Fruit fly (Drosophila melanogaster) whole organism, embryonic: ENCODE results near the gene CG18135.

Source experiments
- Atf3 ChIP-seq: fragments of 200-800 bp; sonication (Bioruptor generic); optimal IDR thresholded peaks from 3 replicates; lab custom pipeline; 2016; ENCODE audit warnings: missing biosample characterization, missing genetic modification characterization
- BEAF-32 ChIP-seq: fragments of 200-800 bp; sonication (Bioruptor generic); optimal IDR thresholded peaks from 3 replicates; lab custom pipeline; 2017; ENCODE audit warnings: missing biosample characterization, missing genetic modification characterization, mild to moderate bottlenecking, moderate library complexity, missing genetic modification reagents
- CG10431 ChIP-seq: fragments of 200-800 bp; sonication (Bioruptor generic); optimal IDR thresholded peaks from 3 replicates; lab custom pipeline; 2018; ENCODE audit warnings: missing biosample characterization, mild to moderate bottlenecking, missing genetic modification characterization
- CG11504 ChIP-seq: fragments of 200-800 bp; sonication (Bioruptor generic); optimal IDR thresholded peaks from 3 replicates; lab custom pipeline; 2019; ENCODE audit warnings: missing biosample characterization, mild to moderate bottlenecking, missing genetic modification characterization, moderate library complexity
- CG1233 ChIP-seq: fragments of 200-800 bp; sonication (Bioruptor generic); optimal IDR thresholded peaks from 4 replicates; lab custom pipeline; 2018; ENCODE audit warnings: missing biosample characterization, mild to moderate bottlenecking, missing genetic modification characterization
- CG12769 ChIP-seq: fragments of 200-800 bp; sonication (Bioruptor generic); optimal IDR thresholded peaks from 2 replicates; lab custom pipeline; 2019; ENCODE audit warnings: missing biosample characterization, mild to moderate bottlenecking, missing genetic modification characterization, moderate library complexity
- CG13296 ChIP-seq: fragments of 200-800 bp; sonication (Bioruptor generic); optimal IDR thresholded peaks from 3 replicates; lab custom pipeline; 2018; ENCODE audit warnings: missing biosample characterization, mild to moderate bottlenecking, missing genetic modification characterization
- CG14710 ChIP-seq: fragments of 200-800 bp; sonication (Bioruptor generic); optimal IDR thresholded peaks from 3 replicates; lab custom pipeline; 2019; ENCODE audit warnings: missing biosample characterization, mild to moderate bottlenecking, missing genetic modification characterization, moderate library complexity
- CG14860 ChIP-seq: fragments of 200-800 bp; sonication (Bioruptor generic); IDR thresholded peaks from 3 replicates; pipeline ENCODE4 v1.3.6; 2022; ENCODE audit warnings: missing biosample characterization, missing genetic modification characterization; ENCODE audit not compliant: partially characterized antibody
- CG17186 ChIP-seq: fragments of 200-800 bp; sonication (Bioruptor generic); optimal IDR thresholded peaks from 3 replicates; lab custom pipeline; 2017; ENCODE audit warnings: missing biosample characterization, missing genetic modification reagents, missing genetic modification characterization
- CG17385 ChIP-seq: fragments of 200-800 bp; sonication (Bioruptor generic); optimal IDR thresholded peaks from 3 replicates; lab custom pipeline; 2018; ENCODE audit warnings: missing biosample characterization, mild to moderate bottlenecking, missing genetic modification characterization
- CG2889 ChIP-seq: fragments of 200-800 bp; sonication (Bioruptor generic); IDR thresholded peaks from 3 replicates; pipeline ENCODE4 v1.3.6; 2022; ENCODE audit warnings: missing biosample characterization, missing genetic modification characterization
- CG3163 ChIP-seq: fragments of 200-800 bp; sonication (Bioruptor generic); optimal IDR thresholded peaks from 3 replicates; lab custom pipeline; 2016; ENCODE audit warnings: missing biosample characterization, missing genetic modification characterization
- CG4282 ChIP-seq: fragments of 200-800 bp; sonication (Bioruptor generic); optimal IDR thresholded peaks from 2 replicates; lab custom pipeline; 2016; ENCODE audit warnings: missing biosample characterization, missing genetic modification characterization
- CG4820 ChIP-seq: fragments of 200-800 bp; sonication (Bioruptor generic); optimal IDR thresholded peaks from 3 replicates; lab custom pipeline; 2016; ENCODE audit warnings: missing biosample characterization, missing genetic modification characterization
- CG7357 ChIP-seq: fragments of 200-800 bp; sonication (Bioruptor generic); IDR thresholded peaks from 3 replicates; pipeline ENCODE4 v1.3.6; 2022; ENCODE audit warnings: missing biosample characterization, missing genetic modification characterization
- CG8089 ChIP-seq: fragments of 200-800 bp; sonication (Bioruptor generic); optimal IDR thresholded peaks from 3 replicates; lab custom pipeline; 2016; ENCODE audit warnings: missing biosample characterization, missing genetic modification characterization
- CG8281 ChIP-seq: fragments of 200-800 bp; sonication (Bioruptor generic); optimal IDR thresholded peaks from 2 replicates; lab custom pipeline; 2018; ENCODE audit warnings: missing biosample characterization, mild to moderate bottlenecking, missing genetic modification characterization, moderate library complexity
- CkIIα-i1 ChIP-seq: fragments of 200-800 bp; sonication (Bioruptor generic); IDR thresholded peaks from 2 replicates; pipeline ENCODE4 v1.3.6; 2022; ENCODE audit warnings: missing biosample characterization, missing genetic modification characterization
- Dbx ChIP-seq: fragments of 200-800 bp; sonication (Bioruptor generic); IDR thresholded peaks from 3 replicates; pipeline ENCODE4 v1.3.6; 2022; ENCODE audit warnings: missing biosample characterization, missing genetic modification characterization
- Hr39 ChIP-seq: fragments of >200 bp; optimal IDR thresholded peaks from 2 replicates; lab custom pipeline; 2017
- Hsf ChIP-seq: fragments of 200-800 bp; sonication (Bioruptor generic); optimal IDR thresholded peaks from 3 replicates; lab custom pipeline; 2016; ENCODE audit warnings: missing biosample characterization, missing genetic modification characterization
- MESR4 ChIP-seq: fragments of 200-800 bp; sonication (Bioruptor generic); optimal IDR thresholded peaks from 2 replicates; lab custom pipeline; 2018; ENCODE audit warnings: missing biosample characterization, mild to moderate bottlenecking, missing genetic modification characterization, moderate library complexity
- Mes4 ChIP-seq: fragments of 200-800 bp; sonication (Bioruptor generic); optimal IDR thresholded peaks from 2 replicates; lab custom pipeline; 2016; ENCODE audit warnings: missing biosample characterization, missing genetic modification characterization
- Mrtf ChIP-seq: fragments of 200-800 bp; sonication (Bioruptor generic); IDR thresholded peaks from 3 replicates; pipeline ENCODE4 v1.3.6; 2022; ENCODE audit warnings: missing biosample characterization, missing genetic modification characterization
- Sox100B ChIP-seq: fragments of 200-800 bp; sonication (Bioruptor generic); optimal IDR thresholded peaks from 3 replicates; lab custom pipeline; 2018; ENCODE audit warnings: missing biosample characterization, mild to moderate bottlenecking, missing genetic modification characterization
- Trl ChIP-seq, 3 experiments: fragments of >200 bp in 2 of 3; fragments of 200-800 bp in 1 of 3; sonication (Bioruptor generic) in 1 of 3; optimal IDR thresholded peaks; 2 replicates in 1 of 3; 3 replicates in 2 of 3; lab custom pipeline; 2016 to 2017; ENCODE audit warnings: missing biosample characterization in 1 of 3, missing genetic modification characterization in 1 of 3
- abd-A ChIP-seq: fragments of 200-800 bp; sonication (Bioruptor generic); optimal IDR thresholded peaks from 3 replicates; lab custom pipeline; 2019; ENCODE audit warnings: missing biosample characterization, mild to moderate bottlenecking, missing genetic modification characterization, moderate library complexity
- bigmax ChIP-seq: fragments of 200-800 bp; sonication (Bioruptor generic); optimal IDR thresholded peaks from 2 replicates; lab custom pipeline; 2018; ENCODE audit warnings: missing biosample characterization, mild to moderate bottlenecking, missing genetic modification characterization
- bowl ChIP-seq: fragments of 200-800 bp; sonication (Bioruptor generic); IDR thresholded peaks from 2 replicates; pipeline ENCODE4 v1.3.6; 2022; ENCODE audit warnings: missing biosample characterization, missing genetic modification characterization
- bsh ChIP-seq, 2 experiments: fragments of 200-800 bp; sonication (Bioruptor generic); optimal IDR thresholded peaks; 2 replicates each; lab custom pipeline; 2017 to 2018; ENCODE audit warnings: mild to moderate bottlenecking in 2 of 2, missing biosample characterization in 2 of 2, missing genetic modification characterization in 2 of 2, moderate library complexity in 1 of 2
- cato ChIP-seq: fragments of 200-800 bp; sonication (Bioruptor generic); optimal IDR thresholded peaks from 2 replicates; lab custom pipeline; 2016; ENCODE audit warnings: missing biosample characterization, missing genetic modification characterization, borderline replicate concordance
- disco-r ChIP-seq: fragments of 200-800 bp; sonication (Bioruptor generic); optimal IDR thresholded peaks from 2 replicates; lab custom pipeline; 2016; ENCODE audit warnings: missing biosample characterization, missing genetic modification characterization
- emc ChIP-seq: fragments of 200-800 bp; sonication (Bioruptor generic); optimal IDR thresholded peaks from 2 replicates; lab custom pipeline; 2016; ENCODE audit warnings: missing biosample characterization, missing genetic modification characterization
- ftz-f1 ChIP-seq: fragments of 200-800 bp; sonication (Bioruptor generic); optimal IDR thresholded peaks from 2 replicates; lab custom pipeline; 2016; ENCODE audit warnings: missing biosample characterization, missing genetic modification characterization
- gce ChIP-seq: fragments of 200-800 bp; sonication (Bioruptor generic); IDR thresholded peaks from 3 replicates; pipeline ENCODE4 v1.3.6; 2022; ENCODE audit warnings: missing biosample characterization, missing genetic modification characterization
- gsb ChIP-seq: fragments of 200-800 bp; sonication (Bioruptor generic); IDR thresholded peaks from 2 replicates; pipeline ENCODE4 v1.3.6; 2022; ENCODE audit warnings: missing biosample characterization, missing genetic modification characterization
- hkb ChIP-seq, 2 experiments: fragments of 200-800 bp in 1 of 2; fragments of >200 bp in 1 of 2; sonication (Bioruptor generic) in 1 of 2; IDR thresholded peaks in 1 of 2; optimal IDR thresholded peaks in 1 of 2; 2 replicates each; pipeline versions ENCODE4 v1.3.6 to Lab custom; 2017 to 2022; ENCODE audit warnings: missing biosample characterization in 1 of 2, missing genetic modification characterization in 1 of 2
- jumu ChIP-seq: fragments of 200-800 bp; sonication (Bioruptor generic); optimal IDR thresholded peaks from 3 replicates; lab custom pipeline; 2016; ENCODE audit warnings: missing biosample characterization, missing genetic modification characterization
- lab ChIP-seq: fragments of 200-800 bp; sonication (Bioruptor generic); optimal IDR thresholded peaks from 3 replicates; lab custom pipeline; 2017; ENCODE audit warnings: missing biosample characterization, missing genetic modification characterization, mild to moderate bottlenecking, moderate library complexity, missing genetic modification reagents
- pnt ChIP-seq: fragments of 200-800 bp; sonication (Bioruptor generic); optimal IDR thresholded peaks from 3 replicates; lab custom pipeline; 2016; ENCODE audit warnings: missing biosample characterization, missing genetic modification characterization
- pum ChIP-seq: fragments of 200-800 bp; sonication (Bioruptor generic); optimal IDR thresholded peaks from 2 replicates; lab custom pipeline; 2016; ENCODE audit warnings: missing biosample characterization, missing genetic modification characterization
- slbo ChIP-seq: fragments of 200-800 bp; sonication (Bioruptor generic); IDR thresholded peaks from 2 replicates; pipeline ENCODE4 v1.3.6; 2022; ENCODE audit warnings: missing biosample characterization, missing genetic modification characterization
- sna ChIP-seq: fragments of 200-800 bp; sonication (Bioruptor generic); IDR thresholded peaks from 2 replicates; pipeline ENCODE4 v1.3.6; 2022; ENCODE audit warnings: missing biosample characterization, missing genetic modification characterization; ENCODE audit not compliant: partially characterized antibody
- trh ChIP-seq: fragments of 200-800 bp; sonication (Bioruptor generic); optimal IDR thresholded peaks from 2 replicates; lab custom pipeline; 2016; ENCODE audit warnings: missing biosample characterization, missing genetic modification characterization
- vvl ChIP-seq: fragments of 200-800 bp; sonication (Bioruptor generic); IDR thresholded peaks from 2 replicates; pipeline ENCODE4 v1.3.6; 2022; ENCODE audit warnings: missing biosample characterization, missing genetic modification characterization
- yki ChIP-seq: fragments of >200 bp; optimal IDR thresholded peaks from 3 replicates; lab custom pipeline; 2018

The CG18135 gene

DNA sequence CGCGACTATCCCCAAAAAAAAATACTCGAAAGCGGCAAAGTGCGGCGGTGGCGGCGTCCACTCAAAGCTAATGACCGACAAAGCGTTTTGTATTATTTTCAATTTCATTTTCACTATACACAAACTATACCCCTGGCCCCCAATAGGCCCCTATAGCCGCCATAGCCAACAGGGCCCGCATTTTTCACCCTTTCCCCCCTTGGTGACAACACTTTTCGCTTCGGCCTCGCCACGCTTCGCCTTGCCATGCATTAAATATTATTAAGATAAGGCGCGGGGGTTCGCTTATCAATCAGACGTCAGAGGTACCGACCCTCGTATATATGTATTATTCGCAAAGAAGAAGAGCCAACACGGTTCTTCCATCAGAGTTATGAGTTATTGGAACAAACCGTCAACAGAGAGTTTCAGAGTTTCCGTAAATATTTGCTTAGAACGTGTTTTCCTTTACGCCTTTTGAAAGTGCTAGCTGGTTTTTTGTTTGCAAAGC is 42.1 kb upstream of the CG18135 start (continued):
- TF ChIP-seq CkIIα-i1 (GFP tag; lab: Robert Waterston, UW) (no peak), pum (GFP tag; lab: Kevin White, UChicago) (no peak), ftz-f1 (GFP tag; lab: Kevin White, UChicago) (peak; percentile 94), CG1233 (GFP tag; lab: Kevin White, UChicago) (no peak), sna (peak; percentile 15; the same call in 1 of the 2 replicates), disco-r (GFP tag; lab: Kevin White, UChicago) (no peak), CG3163 (no peak), pnt (GFP tag; lab: Kevin White, UChicago) (no peak), CG14860 (GFP tag; lab: Robert Waterston, UW) (no peak), jumu (GFP tag; lab: Kevin White, UChicago) (no peak), vvl (peak; percentile 42; the same call in 1 of the 2 replicates), CG4820 (GFP tag; lab: Kevin White, UChicago) (no peak), trh (GFP tag; lab: Kevin White, UChicago) (no peak), emc (no peak), gce (GFP tag; lab: Robert Waterston, UW) (no peak), lab (GFP tag; lab: Kevin White, UChicago) (peak; percentile 82), CG12769 (tag; lab: Kevin White, UChicago) (peak; percentile 72), bigmax (GFP tag; lab: Kevin White, UChicago) (no peak), yki (lab: Kevin White, UChicago) (no peak), Atf3 (GFP tag; lab: Kevin White, UChicago) (no peak), BEAF-32 (GFP tag; lab: Kevin White, UChicago) (no peak), Mes4 (GFP tag; lab: Kevin White, UChicago) (no peak), CG14710 (tag; lab: Kevin White, UChicago) (no peak), abd-A (no peak), CG11504 (tag; lab: Kevin White, UChicago) (no peak), Trl (optimal IDR thresholded peaks at IDR 0.05; lab: Kevin White, UChicago) (no peak), Trl (GFP tag; optimal IDR thresholded peaks at IDR 0.05; lab: Kevin White, UChicago) (no peak), CG8281 (no peak), Dbx (GFP tag; lab: Robert Waterston, UW) (no peak), CG13296 (GFP tag; lab: Kevin White, UChicago) (no peak), hkb (optimal IDR thresholded peaks at IDR 0.05; lab: Kevin White, UChicago) (no peak), hkb (GFP tag; IDR thresholded peaks at IDR 0.05; lab: Robert Waterston, UW) (no peak), CG4282 (GFP tag; lab: Kevin White, UChicago) (no peak), CG17385 (GFP tag; lab: Kevin White, UChicago) (peak; percentile 67), cato (GFP tag; lab: Kevin White, UChicago) (no peak), CG2889 (GFP tag; lab: Robert Waterston, UW) (no peak), gsb (no peak), CG17186 (GFP tag; lab: Kevin White, UChicago) (no peak), CG7357 (GFP tag; lab: Robert Waterston, UW) (no peak), MESR4 (GFP tag; lab: Kevin White, UChicago) (no peak), Sox100B (no peak), bsh (GFP tag; optimal IDR thresholded peaks at IDR 0.05; lab: Kevin White, UChicago) (peak in 1 of 2 experiments; percentile 5), CG10431 (GFP tag; lab: Kevin White, UChicago) (peak; percentile 60), CG8089 (GFP tag; lab: Kevin White, UChicago) (no peak), bowl (GFP tag; lab: Robert Waterston, UW) (no peak), Mrtf (GFP tag; lab: Robert Waterston, UW) (no peak), Hr39 (lab: Kevin White, UChicago) (no peak), Hsf (GFP tag; lab: Kevin White, UChicago) (no peak), slbo (GFP tag; lab: Robert Waterston, UW) (0 out of 2 replicates have a peak, but pooled peaks have one; percentile 18)
